Worm (Caenorhabditis elegans): Measurements from ENCODE around the gene rfc-4.

rfc-4 gene

DNA sequence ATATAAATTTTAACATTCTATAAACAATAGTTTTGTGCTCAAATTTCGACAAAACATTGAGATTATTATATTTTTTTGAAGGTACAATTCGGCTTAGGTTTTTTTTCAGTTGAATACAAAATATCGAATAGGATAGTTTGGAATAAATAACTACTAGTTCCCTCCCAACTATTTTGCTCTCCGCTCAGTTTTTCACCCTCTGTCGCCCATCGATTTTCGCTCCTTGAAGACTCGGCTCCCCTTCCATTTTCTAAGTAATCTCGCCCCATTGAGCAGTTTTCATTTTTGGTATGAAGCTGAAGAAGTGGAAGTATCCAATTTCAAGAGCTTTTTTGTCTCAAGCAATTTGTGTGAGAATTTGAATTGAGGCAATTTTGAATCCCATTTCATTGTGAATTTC lies 1.6 kb downstream of the rfc-4 start, which contains the start of gene F31E3.2:
Gene F31E3.2, plus strand, starts transcription at position 301 of the 400 bp plus-strand sequence.
- TF ChIP-seq nhr-21 (tag; optimal IDR thresholded peaks at IDR 0.05) = no peak
- TF ChIP-seq unc-55 (GFP tag; optimal IDR thresholded peaks at IDR 0.05) = peak; percentile 40
- peak; percentile 40 for TF ChIP-seq C34F6.9 (tag; optimal IDR thresholded peaks at IDR 0.05)
- TF ChIP-seq alr-1 (tag; optimal IDR thresholded peaks at IDR 0.05) = no peak
- no peak for TF ChIP-seq lin-13 (GFP tag; optimal IDR thresholded peaks at IDR 0.05)
- TF ChIP-seq lsy-2 (tag; optimal IDR thresholded peaks at IDR 0.05) = peak in 1 of 2 experiments; percentile 27
- no peak for TF ChIP-seq nhr-77 (tag; optimal IDR thresholded peaks at IDR 0.05)
- TF ChIP-seq ztf-11 (tag; optimal IDR thresholded peaks at IDR 0.05) = no peak
- TF ChIP-seq sma-9 (GFP tag; optimal IDR thresholded peaks at IDR 0.05) = no peak
- no peak for TF ChIP-seq sma-9 (tag; optimal IDR thresholded peaks at IDR 0.05)

DNA sequence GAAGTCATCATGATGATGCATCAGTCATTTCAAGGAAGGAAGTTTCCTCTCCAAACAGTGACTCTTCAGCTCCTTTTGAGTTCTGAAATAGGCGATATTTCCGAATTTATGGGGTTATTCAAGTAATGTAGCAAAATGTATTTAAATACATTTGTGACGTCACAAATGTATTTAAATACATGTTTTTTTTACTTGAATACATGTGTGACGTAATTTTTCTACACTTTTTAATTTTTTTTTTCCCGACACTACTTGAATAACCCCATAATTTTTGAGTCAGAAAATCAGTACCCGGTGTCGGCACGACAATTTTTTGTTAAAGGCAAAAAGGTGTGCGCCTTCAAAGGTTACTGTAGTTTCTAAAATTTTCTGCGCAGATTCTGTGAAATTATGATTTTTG lies 2.9 kb downstream of the rfc-4 start:
- TF ChIP-seq ama-1 (optimal IDR thresholded peaks at IDR 0.05) = no peak
- no peak for TF ChIP-seq sma-3 (GFP tag; optimal IDR thresholded peaks at IDR 0.05)
- no peak for TF ChIP-seq aly-2 (tag; optimal IDR thresholded peaks at IDR 0.05)
- TF ChIP-seq egl-27 (tag; optimal IDR thresholded peaks at IDR 0.05) = no peak
- TF ChIP-seq R02D3.7 (tag; optimal IDR thresholded peaks at IDR 0.05) = no peak
- TF ChIP-seq Y55F3AM.14 (GFP tag; optimal IDR thresholded peaks at IDR 0.05) = no peak
- no peak for TF ChIP-seq nhr-129 (tag; optimal IDR thresholded peaks at IDR 0.05)
- no peak for TF ChIP-seq ztf-1 (GFP tag; conservative IDR thresholded peaks at IDR 0.05)
- no peak for TF ChIP-seq ZK546.5 (tag; optimal IDR thresholded peaks at IDR 0.05)
- no peak for TF ChIP-seq nhr-6 (tag; optimal IDR thresholded peaks at IDR 0.05)
- no peak for TF ChIP-seq nhr-11 (tag; optimal IDR thresholded peaks at IDR 0.05)
- TF ChIP-seq dmd-4 (tag; optimal IDR thresholded peaks at IDR 0.05) = no peak
- TF ChIP-seq skn-1 (tag; optimal IDR thresholded peaks at IDR 0.05) = no peak
- no peak for TF ChIP-seq ceh-82 (tag; optimal IDR thresholded peaks at IDR 0.05)
- no peak for TF ChIP-seq fos-1 (tag; optimal IDR thresholded peaks at IDR 0.05)
- no peak for TF ChIP-seq mdl-1 (tag; optimal IDR thresholded peaks at IDR 0.05)
- no peak for TF ChIP-seq nhr-237 (tag; optimal IDR thresholded peaks at IDR 0.05)
- TF ChIP-seq alr-1 (tag; optimal IDR thresholded peaks at IDR 0.05) = no peak
- no peak for TF ChIP-seq unc-55 (GFP tag; optimal IDR thresholded peaks at IDR 0.05)
- TF ChIP-seq elt-3 (tag; optimal IDR thresholded peaks at IDR 0.05) = no peak

DNA sequence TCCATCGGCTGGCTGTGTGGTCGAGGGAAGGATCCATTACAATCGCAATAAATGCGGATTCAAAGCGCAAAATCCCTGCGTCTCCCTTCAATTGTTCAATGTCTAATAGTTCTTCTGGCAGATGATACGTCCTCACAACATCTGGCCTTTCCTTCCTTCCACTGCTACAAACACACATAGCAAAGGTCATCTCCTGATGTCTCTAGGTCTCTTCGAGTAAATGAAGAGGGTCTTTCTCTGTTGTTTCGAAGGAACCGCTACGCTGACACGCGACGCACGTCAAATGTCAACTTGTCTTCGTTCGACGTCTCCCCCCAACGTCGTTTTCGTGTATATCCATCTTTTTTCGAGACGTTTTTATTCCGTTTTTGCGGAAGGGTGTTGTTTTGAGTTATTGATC lies 6.8 kb downstream of the rfc-4 start:
- peak; percentile 27 for TF ChIP-seq zag-1 (tag; optimal IDR thresholded peaks at IDR 0.05)
- no peak for TF ChIP-seq Y55F3AM.14 (GFP tag; optimal IDR thresholded peaks at IDR 0.05)
- peak; percentile 90 for TF ChIP-seq unc-62 (GFP tag; optimal IDR thresholded peaks at IDR 0.05)
- peak; percentile 86 for TF ChIP-seq nhr-25 (tag; optimal IDR thresholded peaks at IDR 0.05)
- no peak for TF ChIP-seq nhr-10 (tag; optimal IDR thresholded peaks at IDR 0.05)
- TF ChIP-seq nhr-21 (tag; optimal IDR thresholded peaks at IDR 0.05) = peak; percentile 80
- peak; percentile 27 for TF ChIP-seq ztf-4 (tag; optimal IDR thresholded peaks at IDR 0.05)
- TF ChIP-seq elt-3 (tag; optimal IDR thresholded peaks at IDR 0.05) = no peak
- peak; percentile 88 for TF ChIP-seq nhr-129 (tag; optimal IDR thresholded peaks at IDR 0.05)
- TF ChIP-seq C34F6.9 (tag; optimal IDR thresholded peaks at IDR 0.05) = peak; percentile 94
- TF ChIP-seq sma-9 (GFP tag; optimal IDR thresholded peaks at IDR 0.05) = peak; percentile 61
- no peak for TF ChIP-seq sma-9 (tag; optimal IDR thresholded peaks at IDR 0.05)
- TF ChIP-seq sma-3 (GFP tag; optimal IDR thresholded peaks at IDR 0.05) = peak; percentile 57
- TF ChIP-seq egl-27 (tag; optimal IDR thresholded peaks at IDR 0.05) = peak; percentile 50
- peak; percentile 64 for TF ChIP-seq blmp-1 (tag; optimal IDR thresholded peaks at IDR 0.05; ENCODE audit: insufficient read depth)
- TF ChIP-seq ZK546.5 (tag; optimal IDR thresholded peaks at IDR 0.05) = no peak
- TF ChIP-seq lin-13 (GFP tag; optimal IDR thresholded peaks at IDR 0.05) = peak; percentile 29
- TF ChIP-seq unc-55 (GFP tag; optimal IDR thresholded peaks at IDR 0.05) = peak; percentile 22
- peak; percentile 59 for TF ChIP-seq lin-39 (tag; optimal IDR thresholded peaks at IDR 0.05)
- peak; percentile 69 for TF ChIP-seq sem-4 (tag; optimal IDR thresholded peaks at IDR 0.05)
- no peak for TF ChIP-seq nhr-11 (tag; optimal IDR thresholded peaks at IDR 0.05)
- peak; percentile 15 for TF ChIP-seq lin-11 (tag; optimal IDR thresholded peaks at IDR 0.05)
- no peak for TF ChIP-seq elt-1 (tag; optimal IDR thresholded peaks at IDR 0.05)
- TF ChIP-seq fos-1 (tag; optimal IDR thresholded peaks at IDR 0.05) = peak; percentile 64
- TF ChIP-seq nhr-237 (tag; optimal IDR thresholded peaks at IDR 0.05) = no peak
- TF ChIP-seq F13H6.1 (tag; optimal IDR thresholded peaks at IDR 0.05) = peak; percentile 71
- TF ChIP-seq mdl-1 (tag; optimal IDR thresholded peaks at IDR 0.05) = peak in 1 of 2 experiments; percentile 5
- TF ChIP-seq nhr-6 (tag; optimal IDR thresholded peaks at IDR 0.05) = peak; percentile 67
- peak; percentile 71 for TF ChIP-seq crh-2 (tag; optimal IDR thresholded peaks at IDR 0.05)
- TF ChIP-seq ama-1 (optimal IDR thresholded peaks at IDR 0.05) = peak; percentile 23
- peak; percentile 52 to 89 for TF ChIP-seq lsy-2 (tag; optimal IDR thresholded peaks at IDR 0.05)
- peak; percentile 75 for TF ChIP-seq mab-5 (tag; optimal IDR thresholded peaks at IDR 0.05)

All from whole organism, L2 larva.